Worm (Caenorhabditis elegans) whole organism, late embryonic: ENCODE measurements around the gene try-10.

ENCODE experiments used
- C08G9.2 ChIP-seq: sonication (generic microtip); optimal IDR thresholded peaks from 2 replicates; lab custom pipeline; 2016; ENCODE audit warnings: mild to moderate bottlenecking, missing genetic modification characterization, moderate library complexity, missing compliant biosample characterization
- C38D4.7 ChIP-seq: fragments of 200-800 bp; sonication (Bioruptor generic); optimal IDR thresholded peaks from 2 replicates; lab custom pipeline; 2018; ENCODE audit warnings: mild to moderate bottlenecking, missing genetic modification characterization, moderate library complexity, missing compliant biosample characterization
- F13H6.1 ChIP-seq: sonication (generic microtip); optimal IDR thresholded peaks from 2 replicates; lab custom pipeline; 2016; ENCODE audit warnings: missing genetic modification characterization, missing compliant biosample characterization
- K02D7.2 ChIP-seq: sonication (generic microtip); optimal IDR thresholded peaks from 2 replicates; lab custom pipeline; 2017; ENCODE audit warnings: mild to moderate bottlenecking, missing genetic modification characterization, missing compliant biosample characterization
- Y22D7AL.16 ChIP-seq: sonication (generic microtip); optimal IDR thresholded peaks from 2 replicates; lab custom pipeline; 2016; ENCODE audit warnings: missing genetic modification characterization, missing compliant biosample characterization
- ahr-1 ChIP-seq: sonication (generic microtip); optimal IDR thresholded peaks from 2 replicates; lab custom pipeline; 2016; ENCODE audit warnings: missing genetic modification characterization, missing compliant biosample characterization
- ceh-14 ChIP-seq: sonication (generic microtip); optimal IDR thresholded peaks from 2 replicates; lab custom pipeline; 2016; ENCODE audit warnings: missing genotype, missing genetic modification characterization, missing compliant biosample characterization
- ceh-18 ChIP-seq: sonication (generic microtip); optimal IDR thresholded peaks from 2 replicates; lab custom pipeline; 2016; ENCODE audit warnings: missing genetic modification characterization, missing compliant biosample characterization
- ceh-19 ChIP-seq: fragments of 200-800 bp; sonication (Bioruptor generic); optimal IDR thresholded peaks from 2 replicates; lab custom pipeline; 2018; ENCODE audit warnings: mild to moderate bottlenecking, missing genetic modification characterization, missing compliant biosample characterization
- ceh-31 ChIP-seq: sonication (generic microtip); optimal IDR thresholded peaks from 2 replicates; lab custom pipeline; 2016; ENCODE audit warnings: missing genetic modification characterization, missing compliant biosample characterization
- ceh-34 ChIP-seq: sonication (generic microtip); optimal IDR thresholded peaks from 2 replicates; lab custom pipeline; 2016; ENCODE audit warnings: mild to moderate bottlenecking, missing genetic modification characterization, missing compliant biosample characterization
- ceh-45 ChIP-seq: fragments of 200-800 bp; sonication (Bioruptor generic); IDR thresholded peaks from 2 replicates; pipeline ENCODE4 v1.3.6; 2022; ENCODE audit warnings: missing genetic modification reagents, missing genetic modification characterization, missing compliant biosample characterization
- ceh-48 ChIP-seq: sonication (generic microtip); optimal IDR thresholded peaks from 2 replicates; lab custom pipeline; 2016; ENCODE audit warnings: missing genetic modification characterization, inconsistent platforms, missing compliant biosample characterization
- ceh-6 ChIP-seq: fragments of 200-800 bp; sonication (Bioruptor generic); optimal IDR thresholded peaks from 2 replicates; lab custom pipeline; 2018; ENCODE audit warnings: mild to moderate bottlenecking, missing genetic modification characterization, missing compliant biosample characterization
- ceh-9 ChIP-seq: sonication (generic microtip); optimal IDR thresholded peaks from 2 replicates; lab custom pipeline; 2016; ENCODE audit warnings: mild to moderate bottlenecking, missing genetic modification characterization, inconsistent platforms, missing compliant biosample characterization
- dmd-4 ChIP-seq: sonication (generic microtip); optimal IDR thresholded peaks from 2 replicates; lab custom pipeline; 2016; ENCODE audit warnings: borderline replicate concordance, missing genetic modification characterization, missing compliant biosample characterization
- dve-1 ChIP-seq: sonication (generic microtip); optimal IDR thresholded peaks from 2 replicates; lab custom pipeline; 2017; ENCODE audit warnings: antibody characterized with exemption, mild to moderate bottlenecking, missing genetic modification characterization, missing compliant biosample characterization
- elt-2 ChIP-seq: sonication (generic microtip); optimal IDR thresholded peaks from 2 replicates; lab custom pipeline; 2016; ENCODE audit warnings: missing genetic modification reagents, missing genetic modification characterization, missing compliant biosample characterization
- elt-4 ChIP-seq: sonication (generic microtip); optimal IDR thresholded peaks from 2 replicates; lab custom pipeline; 2016; ENCODE audit warnings: missing genetic modification characterization, missing compliant biosample characterization
- fax-1 ChIP-seq: sonication (generic microtip); optimal IDR thresholded peaks from 2 replicates; lab custom pipeline; 2016; ENCODE audit warnings: missing genotype, missing genetic modification characterization, missing compliant biosample characterization
- fkh-10 ChIP-seq: fragments of 150-350 bp; optimal IDR thresholded peaks from 2 replicates; lab custom pipeline; 2014; ENCODE audit warnings: missing biosample characterization, missing genetic modification reagents, missing genetic modification characterization
- fkh-6 ChIP-seq: sonication (generic microtip); optimal IDR thresholded peaks from 2 replicates; lab custom pipeline; 2016; ENCODE audit warnings: missing genetic modification characterization, missing compliant biosample characterization
- gmeb-2 ChIP-seq: sonication (generic microtip); optimal IDR thresholded peaks from 2 replicates; lab custom pipeline; 2016; ENCODE audit warnings: missing genetic modification characterization, inconsistent platforms, missing compliant biosample characterization
- hlh-13 ChIP-seq: fragments of 200-800 bp; sonication (Bioruptor generic); optimal IDR thresholded peaks from 2 replicates; lab custom pipeline; 2018; ENCODE audit warnings: mild to moderate bottlenecking, missing genetic modification characterization, missing compliant biosample characterization
- hlh-15 ChIP-seq: sonication (generic microtip); optimal IDR thresholded peaks from 2 replicates; lab custom pipeline; 2016; ENCODE audit warnings: missing genetic modification characterization, missing compliant biosample characterization
- hlh-6 ChIP-seq: sonication (generic microtip); optimal IDR thresholded peaks from 2 replicates; lab custom pipeline; 2016; ENCODE audit warnings: missing genotype, missing genetic modification characterization, missing compliant biosample characterization
- hlh-8 ChIP-seq: sonication (generic microtip); optimal IDR thresholded peaks from 2 replicates; lab custom pipeline; 2016; ENCODE audit warnings: missing genotype, missing genetic modification characterization, missing compliant biosample characterization
- lin-11 ChIP-seq: fragments of 200-800 bp; sonication (Bioruptor generic); optimal IDR thresholded peaks from 2 replicates; lab custom pipeline; 2018; ENCODE audit warnings: mild to moderate bottlenecking, missing genetic modification characterization, missing compliant biosample characterization
- nfya-1 ChIP-seq: sonication (generic microtip); optimal IDR thresholded peaks from 2 replicates; lab custom pipeline; 2017; ENCODE audit warnings: missing genetic modification characterization, mild to moderate bottlenecking, missing compliant biosample characterization, antibody characterized with exemption, moderate library complexity
- nhr-232 ChIP-seq: sonication (generic microtip); optimal IDR thresholded peaks from 2 replicates; lab custom pipeline; 2016; ENCODE audit warnings: missing genetic modification characterization, missing compliant biosample characterization
- pat-9 ChIP-seq: fragments of 200-800 bp; sonication (Bioruptor generic); optimal IDR thresholded peaks from 2 replicates; lab custom pipeline; 2018; ENCODE audit warnings: mild to moderate bottlenecking, missing genetic modification characterization, moderate library complexity, missing compliant biosample characterization
- pax-1 ChIP-seq: fragments of 150-350 bp; optimal IDR thresholded peaks from 2 replicates; lab custom pipeline; 2014; ENCODE audit warnings: missing biosample characterization, missing genetic modification characterization
- pha-2 ChIP-seq: sonication (generic microtip); optimal IDR thresholded peaks from 2 replicates; lab custom pipeline; 2017; ENCODE audit warnings: mild to moderate bottlenecking, missing genetic modification characterization, missing compliant biosample characterization
- pros-1 ChIP-seq: fragments of 150-350 bp; optimal IDR thresholded peaks from 2 replicates; lab custom pipeline; 2014; ENCODE audit warnings: missing biosample characterization, missing genetic modification reagents, missing genetic modification characterization
- ref-2 ChIP-seq: sonication (generic microtip); optimal IDR thresholded peaks from 2 replicates; lab custom pipeline; 2016; ENCODE audit warnings: missing genetic modification characterization, missing compliant biosample characterization
- rnt-1 ChIP-seq: sonication (generic microtip); optimal IDR thresholded peaks from 2 replicates; lab custom pipeline; 2016; ENCODE audit warnings: missing genetic modification characterization, missing compliant biosample characterization
- sdc-2 ChIP-seq: sonication (generic microtip); optimal IDR thresholded peaks from 2 replicates; lab custom pipeline; 2016; ENCODE audit warnings: missing genotype, missing genetic modification characterization, missing compliant biosample characterization
- sox-4 ChIP-seq: sonication (generic microtip); optimal IDR thresholded peaks from 2 replicates; lab custom pipeline; 2017; ENCODE audit warnings: mild to moderate bottlenecking, missing genetic modification characterization, inconsistent platforms, missing compliant biosample characterization
- syd-9 ChIP-seq: sonication (generic microtip); optimal IDR thresholded peaks from 2 replicates; lab custom pipeline; 2016; ENCODE audit warnings: mild to moderate bottlenecking, missing genetic modification characterization, moderate library complexity, missing compliant biosample characterization
- tbx-2 ChIP-seq: sonication (generic microtip); optimal IDR thresholded peaks from 2 replicates; lab custom pipeline; 2016; ENCODE audit warnings: missing genetic modification characterization, missing compliant biosample characterization
- ttx-3 ChIP-seq: sonication (generic microtip); optimal IDR thresholded peaks from 2 replicates; lab custom pipeline; 2016; ENCODE audit warnings: missing genetic modification reagents, missing genetic modification characterization, missing compliant biosample characterization
- unc-3 ChIP-seq, 2 experiments: fragments of 200-800 bp in 1 of 2; sonication (Bioruptor generic) in 1 of 2; sonication (generic microtip) in 1 of 2; conservative IDR thresholded peaks in 1 of 2; optimal IDR thresholded peaks in 1 of 2; 2 replicates each; pipeline versions ENCODE4 v1.3.6 to Lab custom; 2016 to 2022; ENCODE audit warnings: missing compliant biosample characterization in 2 of 2, missing genetic modification characterization in 2 of 2, missing genetic modification reagents in 1 of 2
- unc-42 ChIP-seq: sonication (generic microtip); optimal IDR thresholded peaks from 2 replicates; lab custom pipeline; 2016; ENCODE audit warnings: missing genotype, missing genetic modification characterization, missing compliant biosample characterization
- unc-55 ChIP-seq: sonication (generic microtip); optimal IDR thresholded peaks from 2 replicates; lab custom pipeline; 2017; ENCODE audit warnings: missing biosample characterization, missing genetic modification reagents, missing genetic modification characterization
- zip-5 ChIP-seq: sonication (generic microtip); optimal IDR thresholded peaks from 2 replicates; lab custom pipeline; 2016; ENCODE audit warnings: missing genetic modification characterization, missing compliant biosample characterization

try-10 gene

ce11 chrV:13041666-13042065 is 28.6 kb upstream of the try-10 start, which contains the start of gene scyl-1:
Gene scyl-1, minus strand, starts transcription at chrV:13041721.
- TF ChIP-seq fax-1 (tag; lab: Kevin White, UChicago) (no peak), dve-1 (tag; lab: Kevin White, UChicago) (peak; percentile 23), zip-5 (tag; lab: Kevin White, UChicago) (peak; percentile 15), fkh-6 (tag; lab: Kevin White, UChicago) (no peak), pax-1 (tag; lab: Kevin White, UChicago) (no peak), tbx-2 (tag; lab: Kevin White, UChicago) (peak; percentile 54), pat-9 (tag; lab: Kevin White, UChicago) (peak; percentile 13), lin-11 (tag; lab: Kevin White, UChicago) (peak; percentile 6), ceh-6 (GFP tag; lab: Kevin White, UChicago) (no peak), hlh-13 (GFP tag; lab: Kevin White, UChicago) (no peak), unc-42 (tag; lab: Kevin White, UChicago) (peak; percentile 84), ceh-14 (peak; percentile 56), ceh-31 (tag; lab: Kevin White, UChicago) (peak; percentile 59), F13H6.1 (no peak), ahr-1 (tag; lab: Kevin White, UChicago) (no peak), ceh-48 (tag; lab: Kevin White, UChicago) (peak; percentile 43), ceh-18 (tag; lab: Kevin White, UChicago) (peak; percentile 44), unc-55 (GFP tag; lab: Kevin White, UChicago) (peak; percentile 68), fkh-10 (GFP tag; lab: Kevin White, UChicago) (no peak), unc-3 (GFP tag; conservative IDR thresholded peaks at IDR 0.05; lab: Robert Waterston, UW) (no peak), unc-3 (tag; optimal IDR thresholded peaks at IDR 0.05; lab: Kevin White, UChicago) (no peak), pros-1 (tag; lab: Kevin White, UChicago) (no peak), nfya-1 (tag; lab: Kevin White, UChicago) (peak; percentile 65), elt-4 (tag; lab: Kevin White, UChicago) (no peak), ceh-34 (tag; lab: Kevin White, UChicago) (peak; percentile 58), hlh-6 (no peak), rnt-1 (tag; lab: Kevin White, UChicago) (peak; percentile 54), pha-2 (no peak), elt-2 (tag; lab: Kevin White, UChicago) (peak; percentile 57), ceh-45 (GFP tag; lab: Robert Waterston, UW) (no peak), dmd-4 (tag; lab: Kevin White, UChicago) (no peak), K02D7.2 (tag; lab: Kevin White, UChicago) (no peak), ref-2 (peak; percentile 12), sox-4 (tag; lab: Kevin White, UChicago) (peak; percentile 32), ceh-9 (no peak), C38D4.7 (GFP tag; lab: Kevin White, UChicago) (no peak), ceh-19 (GFP tag; lab: Kevin White, UChicago) (peak; percentile 28), ttx-3 (tag; lab: Kevin White, UChicago) (no peak), sdc-2 (tag; lab: Kevin White, UChicago) (peak; percentile 8), gmeb-2 (peak; percentile 27), syd-9 (tag; lab: Kevin White, UChicago) (peak; percentile 16), Y22D7AL.16 (tag; lab: Kevin White, UChicago) (no peak), nhr-232 (tag; lab: Kevin White, UChicago) (no peak), hlh-8 (tag; lab: Kevin White, UChicago) (peak; percentile 9), C08G9.2 (tag; lab: Kevin White, UChicago) (peak; percentile 22), hlh-15 (tag; lab: Kevin White, UChicago) (no peak)
- TF ChIP-seq, all 69 proteins: peak for 23
